6 worm cellular contexts compared by ENCODE assay signal in the genomic region with DNA sequence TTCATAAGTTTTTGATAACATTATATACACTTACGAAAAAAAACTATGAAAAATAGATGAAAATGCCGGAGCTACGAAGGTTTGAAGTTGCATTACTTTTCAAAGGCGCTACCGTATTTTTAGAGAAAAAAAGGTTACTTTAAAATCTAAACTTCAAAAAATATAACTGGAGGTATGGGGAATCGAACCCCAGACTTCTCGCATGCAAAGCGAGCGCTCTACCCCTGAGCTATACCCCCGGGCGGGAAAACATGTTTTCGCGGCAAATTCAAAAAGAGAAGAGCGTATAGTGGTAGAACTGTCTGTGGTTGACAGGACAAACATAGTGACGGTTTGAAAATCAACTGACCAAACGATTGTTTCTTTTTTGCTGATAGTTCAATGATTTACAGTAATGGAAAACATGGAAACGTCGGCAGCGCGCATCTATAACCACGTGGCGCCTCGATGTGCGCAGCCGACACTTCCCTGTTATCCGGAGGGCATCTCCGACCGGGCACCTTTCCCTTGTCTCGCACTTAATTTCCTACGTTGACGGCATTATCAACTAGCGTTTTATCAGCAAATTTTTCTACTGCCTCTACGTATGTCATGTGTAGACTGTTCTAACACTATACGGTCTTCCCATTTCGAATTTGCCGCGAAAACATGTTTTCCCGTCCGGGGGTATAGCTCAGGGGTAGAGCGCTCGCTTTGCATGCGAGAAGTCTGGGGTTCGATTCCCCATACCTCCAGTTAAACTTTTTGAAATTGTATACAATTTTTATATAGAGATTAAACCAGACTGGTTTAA.
TF ChIP-seq lines count a peak whose summit lies in the region.

No protein-coding gene starts in this region.

TF ChIP-seq in whole organism, L1 larva, 84 proteins besides CTCF, POLR2A, EP300 and RAD21 (continues in another document):
- TF ChIP-seq alr-1 (tag; optimal IDR thresholded peaks at IDR 0.05; lab: Kevin White, UChicago; ENCODE audit: borderline replicate concordance): no peak
- TF ChIP-seq sox-4 (tag; optimal IDR thresholded peaks at IDR 0.05; lab: Kevin White, UChicago): no peak
- peak; percentile 6 for TF ChIP-seq C16A3.4 (tag; optimal IDR thresholded peaks at IDR 0.05; lab: Kevin White, UChicago)
- TF ChIP-seq nhr-84 (tag; optimal IDR thresholded peaks at IDR 0.05; lab: Kevin White, UChicago): no peak
- TF ChIP-seq nhr-71 (tag; optimal IDR thresholded peaks at IDR 0.05; lab: Kevin White, UChicago): peak; percentile 15
- TF ChIP-seq unc-130 (tag; optimal IDR thresholded peaks at IDR 0.05; lab: Kevin White, UChicago): no peak
- TF ChIP-seq elt-2 (tag; optimal IDR thresholded peaks at IDR 0.05; lab: Kevin White, UChicago): peak; percentile 34
- TF ChIP-seq lin-35 (GFP tag; optimal IDR thresholded peaks at IDR 0.05; lab: Kevin White, UChicago): peak in 1 of 2 experiments; percentile 65
- TF ChIP-seq nhr-77 (tag; optimal IDR thresholded peaks at IDR 0.05; lab: Kevin White, UChicago): no peak
- peak; percentile 25 to 56 (median 54) for TF ChIP-seq dpl-1 (GFP tag; optimal IDR thresholded peaks at IDR 0.05; lab: Kevin White, UChicago)
- peak; percentile 62 for TF ChIP-seq snpc-4 (tag; optimal IDR thresholded peaks at IDR 0.05; lab: Kevin White, UChicago)
- TF ChIP-seq nhr-90 (tag; optimal IDR thresholded peaks at IDR 0.05; lab: Kevin White, UChicago; ENCODE audit: poor library complexity): peak; percentile 16

TF ChIP-seq in whole organism, L2 larva, 48 proteins besides CTCF, POLR2A, EP300 and RAD21:
- TF ChIP-seq sma-9 (GFP tag; optimal IDR thresholded peaks at IDR 0.05; lab: Kevin White, UChicago) (peak; percentile 6), sma-9 (tag; optimal IDR thresholded peaks at IDR 0.05; lab: Kevin White, UChicago) (no peak), alr-1 (tag; optimal IDR thresholded peaks at IDR 0.05; lab: Kevin White, UChicago) (no peak), snpc-4 (tag; optimal IDR thresholded peaks at IDR 0.05; lab: Kevin White, UChicago) (peak; percentile 54), ama-1 (optimal IDR thresholded peaks at IDR 0.05; lab: Kevin White, UChicago) (no peak), ztf-11 (tag; optimal IDR thresholded peaks at IDR 0.05; lab: Kevin White, UChicago) (no peak), ceh-82 (tag; optimal IDR thresholded peaks at IDR 0.05; lab: Kevin White, UChicago) (no peak)

TF ChIP-seq in whole organism, L3 larva, 47 proteins besides CTCF, POLR2A, EP300 and RAD21 (continues in another document):
- TF ChIP-seq lin-15B (tag; optimal IDR thresholded peaks at IDR 0.05; lab: Kevin White, UChicago) (no peak), snpc-4 (tag; optimal IDR thresholded peaks at IDR 0.05; lab: Kevin White, UChicago) (peak; percentile 66), ama-1 (optimal IDR thresholded peaks at IDR 0.05; lab: Kevin White, UChicago) (no peak), daf-12 (tag; optimal IDR thresholded peaks at IDR 0.05; lab: Kevin White, UChicago) (no peak), ceh-82 (tag; optimal IDR thresholded peaks at IDR 0.05; lab: Kevin White, UChicago) (no peak), R02D3.7 (tag; optimal IDR thresholded peaks at IDR 0.05; lab: Kevin White, UChicago) (no peak), egl-27 (tag; optimal IDR thresholded peaks at IDR 0.05; lab: Kevin White, UChicago) (no peak), fos-1 (tag; optimal IDR thresholded peaks at IDR 0.05; lab: Kevin White, UChicago) (no peak), unc-62 (GFP tag; optimal IDR thresholded peaks at IDR 0.05; lab: Kevin White, UChicago) (no peak), lsy-12 (tag; optimal IDR thresholded peaks at IDR 0.05; lab: Kevin White, UChicago) (no peak), ztf-4 (tag; optimal IDR thresholded peaks at IDR 0.05; lab: Kevin White, UChicago) (no peak), nhr-23 (tag; optimal IDR thresholded peaks at IDR 0.05; lab: Kevin White, UChicago) (no peak), pqm-1 (tag; optimal IDR thresholded peaks at IDR 0.05; lab: Kevin White, UChicago) (no peak), elt-3 (tag; optimal IDR thresholded peaks at IDR 0.05; lab: Kevin White, UChicago) (no peak), nhr-43 (tag; optimal IDR thresholded peaks at IDR 0.05; lab: Kevin White, UChicago; ENCODE audit: poor library complexity, severe bottlenecking) (no peak), tbx-2 (tag; optimal IDR thresholded peaks at IDR 0.05; lab: Kevin White, UChicago) (no peak), nhr-28 (tag; optimal IDR thresholded peaks at IDR 0.05; lab: Kevin White, UChicago) (no peak)

TF ChIP-seq in whole organism, L4 larva, 104 proteins besides CTCF, POLR2A, EP300 and RAD21 (continues in another document):
- TF ChIP-seq skn-1 (tag; optimal IDR thresholded peaks at IDR 0.05; lab: Kevin White, UChicago): no peak
- TF ChIP-seq aly-2 (tag; optimal IDR thresholded peaks at IDR 0.05; lab: Kevin White, UChicago): no peak
- peak; percentile 45; the same call in 1 of the 2 replicates for TF ChIP-seq Y48G9A.11 (GFP tag; IDR thresholded peaks at IDR 0.05; lab: Robert Waterston, UW)
- TF ChIP-seq egl-27 (tag; optimal IDR thresholded peaks at IDR 0.05; lab: Kevin White, UChicago): no peak
- TF ChIP-seq jun-1 (tag; optimal IDR thresholded peaks at IDR 0.05; lab: Kevin White, UChicago): no peak
- no peak for TF ChIP-seq pqm-1 (tag; optimal IDR thresholded peaks at IDR 0.05; lab: Kevin White, UChicago)
- peak; percentile 67 for TF ChIP-seq hlh-11 (tag; optimal IDR thresholded peaks at IDR 0.05; lab: Kevin White, UChicago)
- TF ChIP-seq ama-1 (optimal IDR thresholded peaks at IDR 0.05; lab: Kevin White, UChicago): no peak
- peak; percentile 41 for TF ChIP-seq dmd-6 (GFP tag; IDR thresholded peaks at IDR 0.05; lab: Robert Waterston, UW)
- TF ChIP-seq nhr-25 (tag; optimal IDR thresholded peaks at IDR 0.05; lab: Kevin White, UChicago; ENCODE audit: borderline replicate concordance, insufficient read depth): no peak
- peak; percentile 64 for TF ChIP-seq vab-7 (GFP tag; IDR thresholded peaks at IDR 0.05; lab: Robert Waterston, UW)
- TF ChIP-seq dpl-1 (GFP tag; optimal IDR thresholded peaks at IDR 0.05; lab: Kevin White, UChicago): peak; percentile 25
- TF ChIP-seq mdl-1 (tag; optimal IDR thresholded peaks at IDR 0.05; lab: Kevin White, UChicago): peak in 1 of 2 experiments; percentile 25
- peak; percentile 35; the same call in 1 of the 2 replicates for TF ChIP-seq daf-19 (GFP tag; conservative IDR thresholded peaks at IDR 0.05; lab: Robert Waterston, UW)
- TF ChIP-seq arid-1 (GFP tag; conservative IDR thresholded peaks at IDR 0.05; lab: Robert Waterston, UW): peak; percentile 80
- peak; percentile 7 for TF ChIP-seq rbr-2 (tag; optimal IDR thresholded peaks at IDR 0.05; lab: Kevin White, UChicago)

TF ChIP-seq in whole organism, late embryonic, 69 proteins besides CTCF, POLR2A, EP300 and RAD21:
- TF ChIP-seq elt-2 (tag; optimal IDR thresholded peaks at IDR 0.05; lab: Kevin White, UChicago) (peak; percentile 55), ceh-9 (tag; optimal IDR thresholded peaks at IDR 0.05; lab: Kevin White, UChicago) (no peak)

TF ChIP-seq in whole organism, young adult, 124 proteins besides CTCF, POLR2A, EP300 and RAD21 (continues in another document):
- no peak for TF ChIP-seq athp-1 (tag; optimal IDR thresholded peaks at IDR 0.05; lab: Kevin White, UChicago)
- peak; percentile 54 for TF ChIP-seq efl-1 (GFP tag; optimal IDR thresholded peaks at IDR 0.05; lab: Kevin White, UChicago)
- no peak for TF ChIP-seq ztf-22 (GFP tag; optimal IDR thresholded peaks at IDR 0.05; lab: Kevin White, UChicago)
- peak; percentile 48 for TF ChIP-seq nhr-80 (tag; optimal IDR thresholded peaks at IDR 0.05; lab: Kevin White, UChicago)
- TF ChIP-seq madf-10 (tag; optimal IDR thresholded peaks at IDR 0.05; lab: Kevin White, UChicago): no peak
- TF ChIP-seq Y56A3A.18 (GFP tag; IDR thresholded peaks at IDR 0.05; lab: Robert Waterston, UW): no peak
- no peak for TF ChIP-seq chd-7 (tag; optimal IDR thresholded peaks at IDR 0.05; lab: Kevin White, UChicago)
- TF ChIP-seq zfh-2 (GFP tag; conservative IDR thresholded peaks at IDR 0.05; lab: Robert Waterston, UW): peak; percentile 37; the same call in 1 of the 2 replicates
- no peak for TF ChIP-seq tbx-9 (tag; optimal IDR thresholded peaks at IDR 0.05; lab: Kevin White, UChicago; ENCODE audit: borderline replicate concordance)
- peak; percentile 40 for TF ChIP-seq rcor-1 (GFP tag; IDR thresholded peaks at IDR 0.05; lab: Robert Waterston, UW)
- no peak for TF ChIP-seq K12H6.12 (tag; optimal IDR thresholded peaks at IDR 0.05; lab: Kevin White, UChicago)
- peak; percentile 26 for TF ChIP-seq ztf-26 (tag; optimal IDR thresholded peaks at IDR 0.05; lab: Kevin White, UChicago)
- TF ChIP-seq tbp1 (GFP tag; optimal IDR thresholded peaks at IDR 0.05; lab: Kevin White, UChicago): peak; percentile 85
- no peak for TF ChIP-seq ets-4 (GFP tag; optimal IDR thresholded peaks at IDR 0.05; lab: Kevin White, UChicago)
- TF ChIP-seq ceh-100 (GFP tag; IDR thresholded peaks at IDR 0.05; lab: Robert Waterston, UW): peak; percentile 53; the same call in 1 of the 2 replicates
- TF ChIP-seq F37B4.10 (GFP tag; IDR thresholded peaks at IDR 0.05; lab: Robert Waterston, UW): no peak
- TF ChIP-seq D2030.7 (GFP tag; IDR thresholded peaks at IDR 0.05; lab: Robert Waterston, UW): 0 out of 2 replicates have a peak, but pooled peaks have one; percentile 8
- TF ChIP-seq snpc-3.4 (tag; optimal IDR thresholded peaks at IDR 0.05; lab: Kevin White, UChicago): peak; percentile 9
- no peak for TF ChIP-seq lir-1 (GFP tag; conservative IDR thresholded peaks at IDR 0.05; lab: Robert Waterston, UW)
- TF ChIP-seq let-607 (tag; optimal IDR thresholded peaks at IDR 0.05; lab: Kevin White, UChicago): peak in 1 of 2 experiments; percentile 33
- peak; percentile 11 for TF ChIP-seq nhr-90 (tag; optimal IDR thresholded peaks at IDR 0.05; lab: Kevin White, UChicago)
- TF ChIP-seq hmg-20 (GFP tag; IDR thresholded peaks at IDR 0.05; lab: Robert Waterston, UW): 0 out of 2 replicates have a peak, but pooled peaks have one; percentile 54
- TF ChIP-seq bed-1 (GFP tag; IDR thresholded peaks at IDR 0.05; lab: Robert Waterston, UW): 0 out of 2 replicates have a peak, but pooled peaks have one; percentile 5
- TF ChIP-seq madf-3 (GFP tag; IDR thresholded peaks at IDR 0.05; lab: Robert Waterston, UW): no peak
- TF ChIP-seq nhr-179 (tag; optimal IDR thresholded peaks at IDR 0.05; lab: Kevin White, UChicago): no peak
- TF ChIP-seq ztf-25 (GFP tag; IDR thresholded peaks at IDR 0.05; lab: Robert Waterston, UW): peak; percentile 62; the same call in 1 of the 2 replicates
- peak; percentile 44; the same call in 1 of the 2 replicates for TF ChIP-seq B0336.3 (GFP tag; IDR thresholded peaks at IDR 0.05; lab: Robert Waterston, UW)
- TF ChIP-seq him-1 (tag; optimal IDR thresholded peaks at IDR 0.05; lab: Kevin White, UChicago): no peak
- TF ChIP-seq pbrm-1 (GFP tag; IDR thresholded peaks at IDR 0.05; lab: Robert Waterston, UW): 0 out of 2 replicates have a peak, but pooled peaks have one; percentile 28
- TF ChIP-seq Y53G8AR.9 (GFP tag; conservative IDR thresholded peaks at IDR 0.05; lab: Robert Waterston, UW): no peak
- TF ChIP-seq hrde-1 (tag; optimal IDR thresholded peaks at IDR 0.05; lab: Kevin White, UChicago; ENCODE audit: borderline replicate concordance): no peak
